Fruit fly (Drosophila melanogaster): ENCODE results near the gene CG5984.

dm6 chr3R:27281811-27282131 is 34.0 kb upstream of the CG5984 start:
- no peak for TF ChIP-seq CG14711 (tag; optimal IDR thresholded peaks at IDR 0.05)
- TF ChIP-seq CG1620 (GFP tag; optimal IDR thresholded peaks at IDR 0.05) = no peak
- no peak for TF ChIP-seq kay (GFP tag; ENCODE audit: borderline replicate concordance)
- no peak for TF ChIP-seq bab1 (GFP tag; optimal IDR thresholded peaks at IDR 0.05)
- no peak for TF ChIP-seq CG5204 (GFP tag; optimal IDR thresholded peaks at IDR 0.05)
- no peak for TF ChIP-seq CG12768 (GFP tag; optimal IDR thresholded peaks at IDR 0.05)
- TF ChIP-seq Crg-1 (GFP tag; optimal IDR thresholded peaks at IDR 0.05) = no peak
- TF ChIP-seq toe (GFP tag; optimal IDR thresholded peaks at IDR 0.05) = no peak
- TF ChIP-seq cnc (optimal IDR thresholded peaks at IDR 0.05) = no peak
